Worm (Caenorhabditis elegans): ENCODE results near the gene vhp-1.

vhp-1 gene

DNA sequence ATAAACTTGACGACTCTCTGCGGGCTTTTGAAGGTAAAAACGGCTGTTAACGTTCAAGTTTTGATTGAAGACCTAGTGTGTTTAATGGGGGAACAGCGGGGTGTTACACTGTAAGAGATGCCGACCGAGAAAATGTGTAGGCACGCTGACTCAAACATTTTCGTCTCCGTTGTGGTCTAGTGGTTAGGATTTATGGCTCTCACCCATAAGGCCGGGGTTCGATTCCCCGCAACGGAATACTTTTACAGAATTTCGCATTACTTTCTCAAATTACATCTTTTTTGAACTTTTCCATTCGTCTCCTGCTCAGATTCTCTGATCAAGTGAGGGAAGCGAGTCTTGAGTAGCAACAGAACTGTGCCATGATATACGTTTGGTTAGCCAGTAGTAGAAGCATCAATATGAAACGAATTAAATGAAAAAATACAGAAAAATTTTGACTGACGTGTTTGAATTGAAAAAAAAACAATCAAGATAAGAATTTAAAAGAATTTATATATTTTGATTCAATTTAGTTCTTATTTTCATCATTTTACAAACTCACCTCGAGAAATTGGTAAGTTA lies 29.7 kb upstream of the vhp-1 start, which contains the start of gene ZK622.1 (continued):
- peak; percentile 63 for TF ChIP-seq snpc-1.2 (GFP tag; IDR thresholded peaks at IDR 0.05)
- peak; percentile 87; the same call in 1 of the 2 replicates for TF ChIP-seq F26F4.8 (GFP tag; conservative IDR thresholded peaks at IDR 0.05)
- peak; percentile 44 for TF ChIP-seq dmd-6 (GFP tag; IDR thresholded peaks at IDR 0.05)
- TF ChIP-seq ctbp-1 (GFP tag; IDR thresholded peaks at IDR 0.05) = peak; percentile 49
- TF ChIP-seq T20F7.1 (GFP tag; optimal IDR thresholded peaks at IDR 0.05) = no peak
- TF ChIP-seq ceh-28 (tag; optimal IDR thresholded peaks at IDR 0.05) = no peak
- TF ChIP-seq hmg-1.1 (GFP tag; IDR thresholded peaks at IDR 0.05) = peak; percentile 78
- peak; percentile 64 for TF ChIP-seq daf-19 (GFP tag; conservative IDR thresholded peaks at IDR 0.05)
- TF ChIP-seq egl-43 (GFP tag; IDR thresholded peaks at IDR 0.05) = peak; percentile 91
- TF ChIP-seq unc-39 (tag; optimal IDR thresholded peaks at IDR 0.05) = no peak
- TF ChIP-seq nhr-42 (GFP tag; IDR thresholded peaks at IDR 0.05) = 0 out of 2 replicates have a peak, but pooled peaks have one; percentile 54
- TF ChIP-seq mxl-2 (GFP tag; conservative IDR thresholded peaks at IDR 0.05) = no peak
- TF ChIP-seq daf-16 (GFP tag; optimal IDR thresholded peaks at IDR 0.05) = peak; percentile 6 to 41
- no peak for TF ChIP-seq daf-16 (tag; optimal IDR thresholded peaks at IDR 0.05)
- peak; percentile 60; the same call in 1 of the 2 replicates for TF ChIP-seq ceh-44 (GFP tag; IDR thresholded peaks at IDR 0.05)
- TF ChIP-seq mes-2 (tag; optimal IDR thresholded peaks at IDR 0.05; ENCODE audit: poor library complexity, severe bottlenecking) = peak; percentile 71
- no peak for TF ChIP-seq Y5F2A.4 (GFP tag; optimal IDR thresholded peaks at IDR 0.05)
- TF ChIP-seq arid-1 (GFP tag; conservative IDR thresholded peaks at IDR 0.05) = 0 out of 2 replicates have a peak, but pooled peaks have one; percentile 21
- TF ChIP-seq duxl-1 (tag; optimal IDR thresholded peaks at IDR 0.05; ENCODE audit: poor library complexity) = no peak
- TF ChIP-seq zip-11 (GFP tag; IDR thresholded peaks at IDR 0.05) = 0 out of 2 replicates have a peak, but pooled peaks have one; percentile 19
- TF ChIP-seq gei-8 (GFP tag; optimal IDR thresholded peaks at IDR 0.05) = peak; percentile 49
- TF ChIP-seq hlh-11 (tag; optimal IDR thresholded peaks at IDR 0.05) = no peak
- peak; percentile 39 for TF ChIP-seq nhr-6 (tag; optimal IDR thresholded peaks at IDR 0.05)
- TF ChIP-seq dpl-1 (GFP tag; optimal IDR thresholded peaks at IDR 0.05) = peak; percentile 14
- TF ChIP-seq dve-1 (tag; optimal IDR thresholded peaks at IDR 0.05; ENCODE audit: insufficient read depth) = peak; percentile 52
- TF ChIP-seq hif-1 (tag; optimal IDR thresholded peaks at IDR 0.05) = peak in 1 of 2 experiments; percentile 24
- TF ChIP-seq zag-1 (tag; optimal IDR thresholded peaks at IDR 0.05) = no peak
- TF ChIP-seq fkh-10 (GFP tag; optimal IDR thresholded peaks at IDR 0.05) = no peak
- no peak for TF ChIP-seq ces-1 (GFP tag; optimal IDR thresholded peaks at IDR 0.05)
- peak in 1 of 2 experiments; percentile 42 for TF ChIP-seq lsy-2 (tag; optimal IDR thresholded peaks at IDR 0.05)
- TF ChIP-seq madf-5 (GFP tag; IDR thresholded peaks at IDR 0.05) = peak; percentile 49 to 77; a peak in 2 of 4 replicates
- TF ChIP-seq lin-15B (tag; optimal IDR thresholded peaks at IDR 0.05) = no peak
- peak; percentile 72 for TF ChIP-seq nhr-41 (GFP tag; IDR thresholded peaks at IDR 0.05)
- TF ChIP-seq ceh-62 (tag; optimal IDR thresholded peaks at IDR 0.05) = no peak
- peak; percentile 70; the same call in 1 of the 2 replicates for TF ChIP-seq Y48G9A.11 (GFP tag; IDR thresholded peaks at IDR 0.05)
- TF ChIP-seq nhr-111 (GFP tag; optimal IDR thresholded peaks at IDR 0.05) = peak; percentile 55
- TF ChIP-seq D1046.2 (GFP tag; IDR thresholded peaks at IDR 0.05) = peak; percentile 84; the same call in 1 of the 2 replicates
- no peak for TF ChIP-seq lin-13 (GFP tag; optimal IDR thresholded peaks at IDR 0.05)
- TF ChIP-seq fos-1 (tag; optimal IDR thresholded peaks at IDR 0.05) = no peak
- peak; percentile 34; the same call in 1 of the 2 replicates for TF ChIP-seq lin-1 (GFP tag; IDR thresholded peaks at IDR 0.05)
- TF ChIP-seq dmd-9 (GFP tag; IDR thresholded peaks at IDR 0.05) = peak; percentile 63; the same call in 1 of the 2 replicates
- TF ChIP-seq nhr-48 (tag; optimal IDR thresholded peaks at IDR 0.05) = peak; percentile 13
- peak; percentile 23 for TF ChIP-seq spr-1 (tag; optimal IDR thresholded peaks at IDR 0.05)
- TF ChIP-seq F10B5.3 (tag; optimal IDR thresholded peaks at IDR 0.05) = no peak
